Worm (Caenorhabditis elegans) whole organism, late embryonic: ENCODE results near the gene F08F8.9.

ENCODE experiments used
- C08G9.2 ChIP-seq: sonication (generic microtip); optimal IDR thresholded peaks from 2 replicates; lab custom pipeline; 2016; ENCODE audit warnings: mild to moderate bottlenecking, missing genetic modification characterization, moderate library complexity, missing compliant biosample characterization
- C38D4.7 ChIP-seq: fragments of 200-800 bp; sonication (Bioruptor generic); optimal IDR thresholded peaks from 2 replicates; lab custom pipeline; 2018; ENCODE audit warnings: mild to moderate bottlenecking, missing genetic modification characterization, moderate library complexity, missing compliant biosample characterization
- K02D7.2 ChIP-seq: sonication (generic microtip); optimal IDR thresholded peaks from 2 replicates; lab custom pipeline; 2017; ENCODE audit warnings: mild to moderate bottlenecking, missing genetic modification characterization, missing compliant biosample characterization
- K09A11.1 ChIP-seq: sonication (generic microtip); optimal IDR thresholded peaks from 2 replicates; lab custom pipeline; 2017; ENCODE audit warnings: antibody characterized with exemption, mild to moderate bottlenecking, missing genetic modification characterization, missing compliant biosample characterization; ENCODE audit not compliant: insufficient read depth
- ahr-1 ChIP-seq: sonication (generic microtip); optimal IDR thresholded peaks from 2 replicates; lab custom pipeline; 2016; ENCODE audit warnings: missing genetic modification characterization, missing compliant biosample characterization
- ama-1 ChIP-seq: fragments of 150-350 bp; optimal IDR thresholded peaks from 2 replicates; lab custom pipeline; 2014
- ceh-14 ChIP-seq: sonication (generic microtip); optimal IDR thresholded peaks from 2 replicates; lab custom pipeline; 2016; ENCODE audit warnings: missing genotype, missing genetic modification characterization, missing compliant biosample characterization
- ceh-18 ChIP-seq: sonication (generic microtip); optimal IDR thresholded peaks from 2 replicates; lab custom pipeline; 2016; ENCODE audit warnings: missing genetic modification characterization, missing compliant biosample characterization
- ceh-19 ChIP-seq: fragments of 200-800 bp; sonication (Bioruptor generic); optimal IDR thresholded peaks from 2 replicates; lab custom pipeline; 2018; ENCODE audit warnings: mild to moderate bottlenecking, missing genetic modification characterization, missing compliant biosample characterization
- ceh-2 ChIP-seq: sonication (generic microtip); optimal IDR thresholded peaks from 2 replicates; lab custom pipeline; 2016; ENCODE audit warnings: missing genotype, missing genetic modification characterization, missing compliant biosample characterization
- ceh-24 ChIP-seq: sonication (generic microtip); optimal IDR thresholded peaks from 2 replicates; lab custom pipeline; 2016; ENCODE audit warnings: mild to moderate bottlenecking, missing genetic modification characterization, missing compliant biosample characterization
- ceh-30 ChIP-seq: fragments of 150-350 bp; optimal IDR thresholded peaks from 2 replicates; lab custom pipeline; 2014; ENCODE audit warnings: missing biosample characterization, missing genetic modification characterization
- ceh-31 ChIP-seq: sonication (generic microtip); optimal IDR thresholded peaks from 2 replicates; lab custom pipeline; 2016; ENCODE audit warnings: missing genetic modification characterization, missing compliant biosample characterization
- ceh-34 ChIP-seq: sonication (generic microtip); optimal IDR thresholded peaks from 2 replicates; lab custom pipeline; 2016; ENCODE audit warnings: mild to moderate bottlenecking, missing genetic modification characterization, missing compliant biosample characterization
- ceh-48 ChIP-seq: sonication (generic microtip); optimal IDR thresholded peaks from 2 replicates; lab custom pipeline; 2016; ENCODE audit warnings: missing genetic modification characterization, inconsistent platforms, missing compliant biosample characterization
- ceh-6 ChIP-seq: fragments of 200-800 bp; sonication (Bioruptor generic); optimal IDR thresholded peaks from 2 replicates; lab custom pipeline; 2018; ENCODE audit warnings: mild to moderate bottlenecking, missing genetic modification characterization, missing compliant biosample characterization
- ceh-9 ChIP-seq: sonication (generic microtip); optimal IDR thresholded peaks from 2 replicates; lab custom pipeline; 2016; ENCODE audit warnings: mild to moderate bottlenecking, missing genetic modification characterization, inconsistent platforms, missing compliant biosample characterization
- dve-1 ChIP-seq: sonication (generic microtip); optimal IDR thresholded peaks from 2 replicates; lab custom pipeline; 2017; ENCODE audit warnings: antibody characterized with exemption, mild to moderate bottlenecking, missing genetic modification characterization, missing compliant biosample characterization
- ets-4 ChIP-seq: sonication (generic microtip); optimal IDR thresholded peaks from 2 replicates; lab custom pipeline; 2016; ENCODE audit warnings: missing genetic modification characterization, missing compliant biosample characterization
- eyg-1 ChIP-seq: sonication (generic microtip); optimal IDR thresholded peaks from 2 replicates; lab custom pipeline; 2016; ENCODE audit warnings: missing genotype, missing genetic modification characterization, missing compliant biosample characterization
- fax-1 ChIP-seq: sonication (generic microtip); optimal IDR thresholded peaks from 2 replicates; lab custom pipeline; 2016; ENCODE audit warnings: missing genotype, missing genetic modification characterization, missing compliant biosample characterization
- fkh-6 ChIP-seq: sonication (generic microtip); optimal IDR thresholded peaks from 2 replicates; lab custom pipeline; 2016; ENCODE audit warnings: missing genetic modification characterization, missing compliant biosample characterization
- gmeb-2 ChIP-seq: sonication (generic microtip); optimal IDR thresholded peaks from 2 replicates; lab custom pipeline; 2016; ENCODE audit warnings: missing genetic modification characterization, inconsistent platforms, missing compliant biosample characterization
- hlh-13 ChIP-seq: fragments of 200-800 bp; sonication (Bioruptor generic); optimal IDR thresholded peaks from 2 replicates; lab custom pipeline; 2018; ENCODE audit warnings: mild to moderate bottlenecking, missing genetic modification characterization, missing compliant biosample characterization
- hlh-15 ChIP-seq: sonication (generic microtip); optimal IDR thresholded peaks from 2 replicates; lab custom pipeline; 2016; ENCODE audit warnings: missing genetic modification characterization, missing compliant biosample characterization
- hlh-30 ChIP-seq: sonication (generic microtip); optimal IDR thresholded peaks from 2 replicates; lab custom pipeline; 2017; ENCODE audit warnings: antibody characterized with exemption, missing genetic modification characterization, missing compliant biosample characterization; ENCODE audit not compliant: insufficient read depth
- hlh-6 ChIP-seq: sonication (generic microtip); optimal IDR thresholded peaks from 2 replicates; lab custom pipeline; 2016; ENCODE audit warnings: missing genotype, missing genetic modification characterization, missing compliant biosample characterization
- hlh-8 ChIP-seq: sonication (generic microtip); optimal IDR thresholded peaks from 2 replicates; lab custom pipeline; 2016; ENCODE audit warnings: missing genotype, missing genetic modification characterization, missing compliant biosample characterization
- lim-6 ChIP-seq: sonication (generic microtip); optimal IDR thresholded peaks from 2 replicates; lab custom pipeline; 2016; ENCODE audit warnings: missing genetic modification characterization, missing compliant biosample characterization
- nfya-1 ChIP-seq: sonication (generic microtip); optimal IDR thresholded peaks from 2 replicates; lab custom pipeline; 2017; ENCODE audit warnings: missing genetic modification characterization, mild to moderate bottlenecking, missing compliant biosample characterization, antibody characterized with exemption, moderate library complexity
- nhr-11 ChIP-seq: fragments of 150-350 bp; optimal IDR thresholded peaks from 2 replicates; lab custom pipeline; 2014; ENCODE audit warnings: missing biosample characterization, missing genetic modification characterization
- pat-9 ChIP-seq: fragments of 200-800 bp; sonication (Bioruptor generic); optimal IDR thresholded peaks from 2 replicates; lab custom pipeline; 2018; ENCODE audit warnings: mild to moderate bottlenecking, missing genetic modification characterization, moderate library complexity, missing compliant biosample characterization
- pax-1 ChIP-seq: fragments of 150-350 bp; optimal IDR thresholded peaks from 2 replicates; lab custom pipeline; 2014; ENCODE audit warnings: missing biosample characterization, missing genetic modification characterization
- pha-2 ChIP-seq: sonication (generic microtip); optimal IDR thresholded peaks from 2 replicates; lab custom pipeline; 2017; ENCODE audit warnings: mild to moderate bottlenecking, missing genetic modification characterization, missing compliant biosample characterization
- rnt-1 ChIP-seq: sonication (generic microtip); optimal IDR thresholded peaks from 2 replicates; lab custom pipeline; 2016; ENCODE audit warnings: missing genetic modification characterization, missing compliant biosample characterization
- sdc-2 ChIP-seq: sonication (generic microtip); optimal IDR thresholded peaks from 2 replicates; lab custom pipeline; 2016; ENCODE audit warnings: missing genotype, missing genetic modification characterization, missing compliant biosample characterization
- sox-4 ChIP-seq: sonication (generic microtip); optimal IDR thresholded peaks from 2 replicates; lab custom pipeline; 2017; ENCODE audit warnings: mild to moderate bottlenecking, missing genetic modification characterization, inconsistent platforms, missing compliant biosample characterization
- syd-9 ChIP-seq: sonication (generic microtip); optimal IDR thresholded peaks from 2 replicates; lab custom pipeline; 2016; ENCODE audit warnings: mild to moderate bottlenecking, missing genetic modification characterization, moderate library complexity, missing compliant biosample characterization
- tbx-2 ChIP-seq: sonication (generic microtip); optimal IDR thresholded peaks from 2 replicates; lab custom pipeline; 2016; ENCODE audit warnings: missing genetic modification characterization, missing compliant biosample characterization
- ttx-3 ChIP-seq: sonication (generic microtip); optimal IDR thresholded peaks from 2 replicates; lab custom pipeline; 2016; ENCODE audit warnings: missing genetic modification reagents, missing genetic modification characterization, missing compliant biosample characterization
- unc-3 ChIP-seq, 2 experiments: fragments of 200-800 bp in 1 of 2; sonication (Bioruptor generic) in 1 of 2; sonication (generic microtip) in 1 of 2; conservative IDR thresholded peaks in 1 of 2; optimal IDR thresholded peaks in 1 of 2; 2 replicates each; pipeline versions ENCODE4 v1.3.6 to Lab custom; 2016 to 2022; ENCODE audit warnings: missing compliant biosample characterization in 2 of 2, missing genetic modification characterization in 2 of 2, missing genetic modification reagents in 1 of 2
- unc-55 ChIP-seq: sonication (generic microtip); optimal IDR thresholded peaks from 2 replicates; lab custom pipeline; 2017; ENCODE audit warnings: missing biosample characterization, missing genetic modification reagents, missing genetic modification characterization
- unc-86 ChIP-seq: sonication (generic microtip); optimal IDR thresholded peaks from 2 replicates; lab custom pipeline; 2016; ENCODE audit warnings: missing genetic modification characterization, missing compliant biosample characterization
- zip-5 ChIP-seq: sonication (generic microtip); optimal IDR thresholded peaks from 2 replicates; lab custom pipeline; 2016; ENCODE audit warnings: missing genetic modification characterization, missing compliant biosample characterization
- ztf-16 ChIP-seq: sonication (generic microtip); optimal IDR thresholded peaks from 2 replicates; lab custom pipeline; 2017; ENCODE audit warnings: missing genetic modification characterization, missing compliant biosample characterization

Gene F08F8.9

DNA sequence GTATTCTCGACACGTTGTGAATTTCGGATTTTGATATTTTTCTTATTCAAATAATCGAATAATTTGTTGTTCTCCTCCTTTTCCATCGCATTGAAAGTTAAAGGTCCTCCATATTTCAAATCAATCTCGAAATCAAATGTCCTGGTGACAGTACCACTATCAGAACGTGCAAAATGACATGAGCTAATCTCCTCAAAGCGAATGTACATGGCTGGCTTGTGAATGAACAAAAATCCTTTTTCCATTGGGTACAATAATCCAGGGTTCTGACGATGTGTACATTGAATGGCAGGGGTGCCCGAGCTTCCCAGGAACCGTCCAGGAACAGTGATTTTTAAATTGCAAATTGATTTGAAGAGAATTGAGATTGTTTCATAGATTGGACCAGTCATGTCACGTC is 26.3 kb upstream of the F08F8.9 start:
- TF ChIP-seq hlh-13 (GFP tag; lab: Kevin White, UChicago), result no peak
- TF ChIP-seq ceh-34 (tag; lab: Kevin White, UChicago), result no peak
- TF ChIP-seq sdc-2, result no peak
- TF ChIP-seq ceh-31, result no peak
- no peak for TF ChIP-seq ztf-16 (tag; lab: Kevin White, UChicago)
- no peak for TF ChIP-seq nhr-11 (tag; lab: Kevin White, UChicago)
- no peak for TF ChIP-seq dve-1 (tag; lab: Kevin White, UChicago)
- TF ChIP-seq unc-86 (tag; lab: Kevin White, UChicago), result no peak
- TF ChIP-seq pha-2, result no peak
- no peak for TF ChIP-seq sox-4 (tag; lab: Kevin White, UChicago)
- TF ChIP-seq C38D4.7, result no peak
- TF ChIP-seq, all 69 proteins: peak for 0

DNA sequence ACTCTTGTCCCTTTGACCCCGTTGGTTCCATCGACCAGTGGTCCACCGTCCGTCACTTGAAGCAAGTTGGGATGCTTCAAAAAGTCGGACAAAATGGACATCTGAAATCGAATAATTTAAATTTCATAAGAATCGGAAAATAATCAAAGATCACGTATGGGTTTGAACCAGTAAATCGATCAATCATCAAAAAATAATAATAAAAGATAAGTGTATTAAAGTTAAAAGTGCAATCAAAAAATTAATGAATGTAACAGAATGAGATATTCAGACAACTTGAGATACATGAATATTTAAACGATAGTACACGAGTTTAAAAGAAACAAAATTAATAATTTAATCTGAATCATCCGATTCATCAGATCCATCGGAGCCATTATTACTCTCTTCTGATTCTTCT is 25.2 kb upstream of the F08F8.9 start, which contains the start of gene T20B12.7:
TSS of gene T20B12.7 (minus strand) at position 101 of the 400 bp plus-strand sequence.
- TF ChIP-seq ets-4 (no peak), gmeb-2 (tag; lab: Kevin White, UChicago) (no peak), ceh-48 (tag; lab: Kevin White, UChicago) (no peak), ceh-31 (no peak), fkh-6 (tag; lab: Kevin White, UChicago) (no peak), sdc-2 (no peak), C08G9.2 (tag; lab: Kevin White, UChicago) (no peak), hlh-15 (no peak), syd-9 (tag; lab: Kevin White, UChicago) (no peak), ceh-6 (GFP tag; lab: Kevin White, UChicago) (no peak), hlh-30 (tag; lab: Kevin White, UChicago) (no peak)

DNA sequence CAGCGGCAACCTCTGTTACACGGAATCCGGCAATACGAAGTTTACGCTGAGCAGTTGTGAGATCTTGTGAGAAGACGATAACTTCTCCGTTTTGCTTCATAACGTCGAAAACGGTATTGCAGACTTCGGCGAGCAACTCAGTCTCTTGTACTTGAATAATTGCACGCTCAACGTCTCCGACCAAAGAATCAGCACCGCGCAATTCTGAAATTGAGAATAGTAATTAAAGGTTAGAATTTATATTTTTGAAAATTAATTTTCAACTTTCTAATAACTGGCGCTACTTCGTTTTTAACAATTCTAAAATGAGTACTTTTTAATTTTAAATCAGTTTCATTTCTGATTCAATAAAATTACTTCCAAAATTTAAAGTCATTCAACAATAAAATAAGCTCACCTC is 24.8 kb upstream of the F08F8.9 start:
- TF ChIP-seq pax-1 (tag; lab: Kevin White, UChicago), result no peak
- TF ChIP-seq ceh-34 (tag; lab: Kevin White, UChicago), result no peak
- TF ChIP-seq eyg-1 (tag; lab: Kevin White, UChicago), result no peak

DNA sequence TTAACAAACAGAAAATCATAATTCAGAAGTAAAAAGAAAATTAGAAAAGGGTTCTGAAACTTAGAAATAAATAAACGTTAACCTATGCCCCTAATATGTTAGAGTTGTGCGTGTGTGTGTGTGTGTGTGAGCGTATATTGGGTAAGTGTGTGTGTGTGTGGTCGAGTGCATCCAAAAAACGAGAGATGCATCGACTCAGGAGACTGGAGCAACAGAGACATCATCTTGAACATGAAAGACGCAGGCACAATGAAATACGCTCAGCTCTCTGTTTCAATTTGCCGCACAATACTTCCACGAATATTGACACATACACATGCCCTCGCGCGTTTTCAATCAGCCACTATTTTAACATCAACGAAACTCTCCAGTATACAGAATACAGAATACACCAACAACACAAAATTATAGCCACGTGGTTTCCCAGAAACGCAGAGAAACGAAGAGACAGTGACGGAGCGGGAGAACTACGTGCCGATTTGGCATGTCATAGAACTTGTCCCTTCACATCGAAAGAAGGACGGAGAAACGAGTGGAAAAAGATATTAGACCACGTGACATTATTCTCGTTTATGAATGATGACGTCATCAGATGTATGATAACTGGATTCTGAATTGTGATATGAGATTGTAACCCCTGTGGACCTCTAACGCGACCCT is 22.5 kb upstream of the F08F8.9 start:
- TF ChIP-seq ttx-3 (tag; lab: Kevin White, UChicago), result no peak
- TF ChIP-seq tbx-2, result peak; percentile 41
- TF ChIP-seq ceh-14 (tag; lab: Kevin White, UChicago), result no peak
- TF ChIP-seq ahr-1, result no peak
- no peak for TF ChIP-seq fax-1 (tag; lab: Kevin White, UChicago)
- TF ChIP-seq ceh-2, result no peak
- no peak for TF ChIP-seq ama-1 (lab: Kevin White, UChicago)
- TF ChIP-seq ceh-34 (tag; lab: Kevin White, UChicago), result no peak
- TF ChIP-seq sox-4 (tag; lab: Kevin White, UChicago), result no peak
- TF ChIP-seq ceh-19 (GFP tag; lab: Kevin White, UChicago), result no peak
- TF ChIP-seq eyg-1 (tag; lab: Kevin White, UChicago), result no peak
- TF ChIP-seq hlh-30 (tag; lab: Kevin White, UChicago), result peak; percentile 88
- no peak for TF ChIP-seq C08G9.2 (tag; lab: Kevin White, UChicago)
- no peak for TF ChIP-seq unc-3 (GFP tag; conservative IDR thresholded peaks at IDR 0.05; lab: Robert Waterston, UW)
- no peak for TF ChIP-seq unc-3 (tag; optimal IDR thresholded peaks at IDR 0.05; lab: Kevin White, UChicago)
- TF ChIP-seq ceh-24 (tag; lab: Kevin White, UChicago), result no peak
- no peak for TF ChIP-seq K09A11.1 (tag; lab: Kevin White, UChicago)
- peak; percentile 34 for TF ChIP-seq ceh-31
- no peak for TF ChIP-seq fkh-6 (tag; lab: Kevin White, UChicago)
- TF ChIP-seq zip-5 (tag; lab: Kevin White, UChicago), result no peak
- peak; percentile 12 for TF ChIP-seq unc-55 (GFP tag; lab: Kevin White, UChicago)
- no peak for TF ChIP-seq ceh-9
- TF ChIP-seq nfya-1 (tag; lab: Kevin White, UChicago), result peak; percentile 21
- TF ChIP-seq rnt-1, result no peak
- TF ChIP-seq K02D7.2, result no peak
- TF ChIP-seq hlh-6 (tag; lab: Kevin White, UChicago), result no peak
- no peak for TF ChIP-seq ceh-48 (tag; lab: Kevin White, UChicago)
- no peak for TF ChIP-seq pat-9 (tag; lab: Kevin White, UChicago)
- no peak for TF ChIP-seq lim-6
- no peak for TF ChIP-seq hlh-8 (tag; lab: Kevin White, UChicago)
- peak; percentile 21 for TF ChIP-seq ceh-18 (tag; lab: Kevin White, UChicago)
- TF ChIP-seq ceh-30 (tag; lab: Kevin White, UChicago), result no peak
- peak; percentile 36 for TF ChIP-seq pax-1 (tag; lab: Kevin White, UChicago)
